Worm (Caenorhabditis elegans) whole organism, L3 larva: ENCODE data around the gene Y49F6A.11.

Source experiments
- ZK546.5 ChIP-seq: sonication (generic microtip); optimal IDR thresholded peaks from 2 replicates; lab custom pipeline; 2017; ENCODE audit warnings: missing biosample characterization, missing genetic modification characterization
- ama-1 ChIP-seq: fragments of 150-350 bp; optimal IDR thresholded peaks from 2 replicates; lab custom pipeline; 2018
- elt-3 ChIP-seq, 3 experiments: fragments of 150-350 bp in 1 of 3; sonication (generic microtip) in 2 of 3; optimal IDR thresholded peaks; 2 replicates in 2 of 3; 4 replicates in 1 of 3; lab custom pipeline; 2014 to 2017; ENCODE audit warnings: missing biosample characterization in 3 of 3, missing genetic modification characterization in 3 of 3
- mdl-1 ChIP-seq: fragments of 150-350 bp; optimal IDR thresholded peaks from 2 replicates; lab custom pipeline; 2014; ENCODE audit warnings: missing biosample characterization, missing genetic modification characterization
- nhr-76 ChIP-seq: fragments of 150-350 bp; sonication (generic microtip); optimal IDR thresholded peaks from 5 replicates; lab custom pipeline; 2014; ENCODE audit warnings: missing biosample characterization, missing genetic modification characterization

ce11 chrII:3578121-3578520, 20.5 kb downstream of the Y49F6A.11 start, which contains the start of gene clec-133:
- TF ChIP-seq nhr-76, result no peak
- TF ChIP-seq mdl-1 (tag; lab: Kevin White, UChicago), result no peak
- TF ChIP-seq ama-1, result no peak
- TF ChIP-seq ZK546.5 (tag; lab: Kevin White, UChicago), result no peak
- TF ChIP-seq elt-3 (tag; optimal IDR thresholded peaks at IDR 0.05; lab: Kevin White, UChicago), result no peak
